Fruit fly (Drosophila melanogaster): ENCODE measurements around the gene Plp.

The Plp gene

DNA sequence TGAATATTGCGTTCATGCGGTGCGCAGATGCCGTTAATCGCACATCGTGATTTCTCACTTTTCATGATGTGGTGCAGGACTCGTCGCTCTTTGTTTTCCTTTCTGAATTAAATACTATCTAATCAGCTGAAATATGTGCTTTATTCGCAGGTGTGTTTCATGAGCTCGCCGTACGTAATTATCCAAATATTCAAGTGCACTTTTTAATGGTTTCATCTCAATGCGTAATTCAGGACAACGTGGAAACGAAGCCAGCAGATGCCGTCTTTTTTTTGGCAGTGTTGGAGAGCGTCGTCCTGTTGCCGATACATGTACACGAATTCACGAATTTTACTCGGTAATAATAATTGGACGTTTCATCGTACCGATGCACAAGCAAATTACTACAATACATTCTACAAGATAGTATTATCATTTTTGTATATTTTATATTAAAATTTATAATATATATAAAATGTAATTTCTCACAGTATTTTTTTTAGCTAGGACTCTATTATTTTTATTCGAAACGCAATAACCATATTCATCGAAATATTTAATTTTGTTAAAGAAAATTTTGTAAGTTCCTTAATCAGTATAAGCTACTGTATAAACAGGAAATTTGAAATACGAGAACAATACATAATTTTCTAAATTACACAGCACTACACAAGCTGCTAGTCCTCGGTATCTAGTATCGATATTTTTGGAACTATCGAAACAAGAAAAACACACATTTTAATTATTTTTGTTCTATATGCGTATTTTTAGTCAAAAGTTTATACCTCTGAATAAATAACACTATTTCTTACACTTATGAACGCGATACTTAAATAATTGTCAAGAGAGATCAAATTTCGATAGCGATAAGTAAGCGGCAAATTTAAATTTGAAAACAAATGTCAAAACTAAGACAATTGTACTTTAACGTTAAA, 42.4 kb upstream of the Plp start, which contains the start of gene CG12316 (continued):
- no peak for TF ChIP-seq C15 (GFP tag; IDR thresholded peaks at IDR 0.05)
- no peak for TF ChIP-seq prd (optimal IDR thresholded peaks at IDR 0.05)
- peak; percentile 89 for TF ChIP-seq prd (GFP tag; IDR thresholded peaks at IDR 0.05)
- TF ChIP-seq CG12744 (GFP tag; optimal IDR thresholded peaks at IDR 0.05) = peak; percentile 87
- peak; percentile 89 for TF ChIP-seq CG11695 (GFP tag; IDR thresholded peaks at IDR 0.05)
- peak; percentile 77 for TF ChIP-seq CG3995 (GFP tag; optimal IDR thresholded peaks at IDR 0.05)
- peak in 1 of 2 experiments; percentile 90 for TF ChIP-seq Eip74EF (GFP tag; optimal IDR thresholded peaks at IDR 0.05)
- TF ChIP-seq CG11456 (GFP tag; IDR thresholded peaks at IDR 0.05) = peak; percentile 73; the same call in 2 of the 3 replicates
- TF ChIP-seq Hr3 (GFP tag; optimal IDR thresholded peaks at IDR 0.05) = peak; percentile 85
- peak; percentile 92 for TF ChIP-seq CG12659 (GFP tag; optimal IDR thresholded peaks at IDR 0.05)
- peak; percentile 91 for TF ChIP-seq her (GFP tag; optimal IDR thresholded peaks at IDR 0.05)
- peak; percentile 92 for TF ChIP-seq CG33213 (GFP tag; optimal IDR thresholded peaks at IDR 0.05)
- TF ChIP-seq gem (tag; optimal IDR thresholded peaks at IDR 0.05) = peak; percentile 95
- TF ChIP-seq insv (GFP tag; optimal IDR thresholded peaks at IDR 0.05) = peak; percentile 23 to 70
- TF ChIP-seq Bgb (GFP tag; IDR thresholded peaks at IDR 0.05; ENCODE audit: partially characterized antibody) = peak; percentile 81
- TF ChIP-seq CG11723 (GFP tag; optimal IDR thresholded peaks at IDR 0.05) = peak; percentile 89
- peak; percentile 83 for TF ChIP-seq CG4404 (GFP tag; IDR thresholded peaks at IDR 0.05)
- peak in 1 of 2 experiments; percentile 48 for TF ChIP-seq crp (GFP tag; optimal IDR thresholded peaks at IDR 0.05)
- TF ChIP-seq CG17186 (GFP tag; optimal IDR thresholded peaks at IDR 0.05) = peak; percentile 52
- peak; percentile 90 for TF ChIP-seq salm (tag; optimal IDR thresholded peaks at IDR 0.05)
- TF ChIP-seq CG12104 (GFP tag; optimal IDR thresholded peaks at IDR 0.05) = peak; percentile 85
- peak; percentile 43 for TF ChIP-seq CG3065 (GFP tag; optimal IDR thresholded peaks at IDR 0.05)
- TF ChIP-seq Dll (GFP tag; IDR thresholded peaks at IDR 0.05; ENCODE audit: partially characterized antibody) = peak; percentile 92
- TF ChIP-seq Rfx (GFP tag; IDR thresholded peaks at IDR 0.05) = peak; percentile 87
- peak; percentile 94 for TF ChIP-seq org-1 (GFP tag; optimal IDR thresholded peaks at IDR 0.05)
- peak; percentile 85 for TF ChIP-seq CG30431 (GFP tag; optimal IDR thresholded peaks at IDR 0.05)
- TF ChIP-seq klu (GFP tag; IDR thresholded peaks at IDR 0.05) = peak; percentile 53
- peak; percentile 94 for TF ChIP-seq PHDP (tag; optimal IDR thresholded peaks at IDR 0.05)
- peak; percentile 86 for TF ChIP-seq CG4854 (GFP tag; optimal IDR thresholded peaks at IDR 0.05)
- peak; percentile 87 for TF ChIP-seq seq (GFP tag; IDR thresholded peaks at IDR 0.05)
- peak; percentile 85 for TF ChIP-seq eyg (GFP tag; optimal IDR thresholded peaks at IDR 0.05)
- TF ChIP-seq Dfd (GFP tag; optimal IDR thresholded peaks at IDR 0.05) = no peak
- peak; percentile 93 for TF ChIP-seq ci (GFP tag; IDR thresholded peaks at IDR 0.05)
- TF ChIP-seq Pdp1 (GFP tag; optimal IDR thresholded peaks at IDR 0.05) = peak in 1 of 2 experiments; percentile 93
- TF ChIP-seq CoRest (tag; optimal IDR thresholded peaks at IDR 0.05) = peak; percentile 93
- peak; percentile 88 for TF ChIP-seq CG17912 (GFP tag; optimal IDR thresholded peaks at IDR 0.05)
- TF ChIP-seq CG6654 (GFP tag; optimal IDR thresholded peaks at IDR 0.05) = peak; percentile 74
- peak; percentile 73; the same call in 2 of the 3 replicates for TF ChIP-seq CG3726 (GFP tag; IDR thresholded peaks at IDR 0.05)
- peak; percentile 74 for TF ChIP-seq sisA (GFP tag; IDR thresholded peaks at IDR 0.05)
- peak; percentile 91 for TF ChIP-seq Sox100B (GFP tag; optimal IDR thresholded peaks at IDR 0.05)
- TF ChIP-seq Sin3A (optimal IDR thresholded peaks at IDR 0.05) = peak; percentile 40
- TF ChIP-seq toy (GFP tag; IDR thresholded peaks at IDR 0.05) = peak; percentile 56
- peak; percentile 93 for TF ChIP-seq CG17829 (tag; optimal IDR thresholded peaks at IDR 0.05)
- TF ChIP-seq Vsx1 (GFP tag; optimal IDR thresholded peaks at IDR 0.05) = peak; percentile 81
- peak; percentile 50; the same call in 1 of the 2 replicates for TF ChIP-seq ap (GFP tag; IDR thresholded peaks at IDR 0.05)
- peak; percentile 87 for TF ChIP-seq Bdp1 (GFP tag; optimal IDR thresholded peaks at IDR 0.05)
- peak; percentile 89 for TF ChIP-seq CG4424 (GFP tag; optimal IDR thresholded peaks at IDR 0.05)
- peak; percentile 81 for TF ChIP-seq CG6683 (GFP tag; optimal IDR thresholded peaks at IDR 0.05)
- TF ChIP-seq ind (GFP tag; optimal IDR thresholded peaks at IDR 0.05) = peak; percentile 83

Data from whole organism, embryonic.